Worm (Caenorhabditis elegans) whole organism, L4 larva: Measurements from ENCODE around the gene eng-1.

ENCODE experiments used
- gei-8 ChIP-seq: fragments of 200-800 bp; sonication (Bioruptor generic); optimal IDR thresholded peaks from 2 replicates; lab custom pipeline; 2018; ENCODE audit warnings: mild to moderate bottlenecking, missing genetic modification characterization, missing compliant biosample characterization
- mdl-1 ChIP-seq, 2 experiments: fragments of 150-350 bp in 1 of 2; sonication (generic microtip) in 1 of 2; optimal IDR thresholded peaks; 2 replicates each; lab custom pipeline; 2014 to 2017; ENCODE audit warnings: missing biosample characterization in 2 of 2, missing genetic modification characterization in 2 of 2
- nhr-237 ChIP-seq: sonication (generic microtip); optimal IDR thresholded peaks from 2 replicates; lab custom pipeline; 2017; ENCODE audit warnings: missing biosample characterization, missing genetic modification characterization
- nhr-25 ChIP-seq: sonication (generic microtip); optimal IDR thresholded peaks from 2 replicates; lab custom pipeline; 2017; ENCODE audit warnings: missing genetic modification characterization, mild to moderate bottlenecking, missing compliant biosample characterization, antibody characterized with exemption, moderate library complexity, borderline replicate concordance; ENCODE audit not compliant: insufficient read depth
- zfp-2 ChIP-seq: sonication (generic microtip); optimal IDR thresholded peaks from 2 replicates; lab custom pipeline; 2016; ENCODE audit warnings: mild to moderate bottlenecking, missing genetic modification characterization, missing compliant biosample characterization

ce11 chrIII:5876867-5877641, 8.8 kb upstream of the eng-1 start:
- TF ChIP-seq zfp-2 (tag; lab: Kevin White, UChicago) (no peak), nhr-25 (tag; lab: Kevin White, UChicago) (no peak), gei-8 (GFP tag; lab: Kevin White, UChicago) (no peak), mdl-1 (tag; optimal IDR thresholded peaks at IDR 0.05; lab: Kevin White, UChicago) (no peak), nhr-237 (tag; lab: Kevin White, UChicago) (no peak)
